Worm (Caenorhabditis elegans) whole organism, L3 larva: ENCODE measurements around the gene F15A8.1.

ENCODE experiments used
- aly-2 ChIP-seq: fragments of 150-350 bp; optimal IDR thresholded peaks from 2 replicates; lab custom pipeline; 2014; ENCODE audit warnings: missing biosample characterization, missing genetic modification characterization
- ceh-9 ChIP-seq: sonication (generic microtip); optimal IDR thresholded peaks from 2 replicates; lab custom pipeline; 2018; ENCODE audit warnings: missing biosample characterization, missing genetic modification characterization
- egl-27 ChIP-seq: sonication (generic microtip); optimal IDR thresholded peaks from 4 replicates; lab custom pipeline; 2017; ENCODE audit warnings: missing biosample characterization, missing genetic modification reagents, missing genetic modification characterization
- elt-2 ChIP-seq: sonication (generic microtip); optimal IDR thresholded peaks from 2 replicates; lab custom pipeline; 2016; ENCODE audit warnings: missing genetic modification reagents, mild to moderate bottlenecking, missing genetic modification characterization, missing compliant biosample characterization
- elt-3 ChIP-seq, 3 experiments: fragments of 150-350 bp in 1 of 3; sonication (generic microtip) in 2 of 3; optimal IDR thresholded peaks; 2 replicates in 2 of 3; 4 replicates in 1 of 3; lab custom pipeline; 2014 to 2017; ENCODE audit warnings: missing biosample characterization in 3 of 3, missing genetic modification characterization in 3 of 3
- fkh-10 ChIP-seq: sonication (generic microtip); optimal IDR thresholded peaks from 2 replicates; lab custom pipeline; 2017; ENCODE audit warnings: missing biosample characterization, missing genetic modification reagents, missing genetic modification characterization
- lin-39 ChIP-seq: fragments of 150-350 bp; optimal IDR thresholded peaks from 2 replicates; lab custom pipeline; 2018; ENCODE audit warnings: missing biosample characterization, missing genetic modification reagents, missing genetic modification characterization
- nhr-237 ChIP-seq: fragments of 150-350 bp; optimal IDR thresholded peaks from 2 replicates; lab custom pipeline; 2014; ENCODE audit warnings: missing biosample characterization, missing genetic modification characterization
- nhr-67 ChIP-seq: fragments of 150-350 bp; optimal IDR thresholded peaks from 2 replicates; lab custom pipeline; 2014; ENCODE audit warnings: missing biosample characterization, missing genetic modification characterization
- nhr-76 ChIP-seq: fragments of 150-350 bp; sonication (generic microtip); optimal IDR thresholded peaks from 5 replicates; lab custom pipeline; 2014; ENCODE audit warnings: missing biosample characterization, missing genetic modification characterization
- nhr-77 ChIP-seq: fragments of 150-350 bp; optimal IDR thresholded peaks from 2 replicates; lab custom pipeline; 2014; ENCODE audit warnings: missing biosample characterization, missing genetic modification characterization
- zag-1 ChIP-seq: fragments of 150-350 bp; optimal IDR thresholded peaks from 2 replicates; lab custom pipeline; 2014; ENCODE audit warnings: missing biosample characterization, missing genetic modification characterization
- ztf-11 ChIP-seq: fragments of 150-350 bp; optimal IDR thresholded peaks from 2 replicates; lab custom pipeline; 2014; ENCODE audit warnings: missing biosample characterization, missing genetic modification characterization

ce11 chrX:4391680-4392079, 49.1 kb upstream of the F15A8.1 start:
- no peak for TF ChIP-seq egl-27 (tag; lab: Kevin White, UChicago)
- TF ChIP-seq ztf-11 (tag; lab: Kevin White, UChicago): no peak
- TF ChIP-seq nhr-76 (tag; lab: Kevin White, UChicago): no peak
- TF ChIP-seq elt-3 (tag; optimal IDR thresholded peaks at IDR 0.05; lab: Kevin White, UChicago): no peak
- no peak for TF ChIP-seq nhr-237 (tag; lab: Kevin White, UChicago)
- TF ChIP-seq fkh-10 (GFP tag; lab: Kevin White, UChicago): no peak
- TF ChIP-seq nhr-67 (tag; lab: Kevin White, UChicago): no peak
- TF ChIP-seq ceh-9 (tag; lab: Kevin White, UChicago): no peak
- TF ChIP-seq aly-2 (tag; lab: Kevin White, UChicago): no peak
- no peak for TF ChIP-seq lin-39 (tag; lab: Kevin White, UChicago)
- no peak for TF ChIP-seq elt-2 (tag; lab: Kevin White, UChicago)
- no peak for TF ChIP-seq nhr-77 (tag; lab: Kevin White, UChicago)
- TF ChIP-seq zag-1 (tag; lab: Kevin White, UChicago): no peak
